Fruit fly (Drosophila melanogaster) whole organism, embryonic: ENCODE results near the gene CG32066.

ENCODE experiments used
- Adf1 ChIP-seq: fragments of 200-800 bp; sonication (Bioruptor generic); IDR thresholded peaks from 2 replicates; pipeline ENCODE4 v1.3.6; 2022; ENCODE audit warnings: missing biosample characterization, missing genetic modification characterization
- C15 ChIP-seq: fragments of 200-800 bp; sonication (Bioruptor generic); IDR thresholded peaks from 3 replicates; pipeline ENCODE4 v1.3.6; 2022; ENCODE audit warnings: missing biosample characterization, missing genetic modification characterization
- CG11456 ChIP-seq: fragments of 200-800 bp; sonication (Bioruptor generic); IDR thresholded peaks from 3 replicates; pipeline ENCODE4 v1.3.6; 2022; ENCODE audit warnings: missing biosample characterization, missing genetic modification characterization
- CG13894 ChIP-seq: fragments of 200-800 bp; sonication (Bioruptor generic); optimal IDR thresholded peaks from 3 replicates; lab custom pipeline; 2018; ENCODE audit warnings: missing biosample characterization, mild to moderate bottlenecking, missing genetic modification characterization, moderate library complexity
- CG1602 ChIP-seq: fragments of 200-800 bp; sonication (Bioruptor generic); optimal IDR thresholded peaks from 3 replicates; lab custom pipeline; 2016; ENCODE audit warnings: missing biosample characterization, missing genetic modification characterization
- CG1832 ChIP-seq: fragments of 200-800 bp; sonication (Bioruptor generic); optimal IDR thresholded peaks from 2 replicates; lab custom pipeline; 2017; ENCODE audit warnings: missing biosample characterization, mild to moderate bottlenecking, missing genetic modification characterization, inconsistent platforms
- CG2199 ChIP-seq: fragments of 200-800 bp; sonication (Bioruptor generic); IDR thresholded peaks from 3 replicates; pipeline ENCODE4 v1.3.6; 2022; ENCODE audit warnings: missing biosample characterization, missing genetic modification characterization
- CG4404 ChIP-seq: fragments of 200-800 bp; sonication (Bioruptor generic); IDR thresholded peaks from 2 replicates; pipeline ENCODE4 v1.3.6; 2022; ENCODE audit warnings: missing biosample characterization, missing genetic modification characterization
- CG6813 ChIP-seq: fragments of 200-800 bp; sonication (Bioruptor generic); optimal IDR thresholded peaks from 2 replicates; lab custom pipeline; 2017; ENCODE audit warnings: missing biosample characterization, missing genetic modification characterization, mild to moderate bottlenecking, moderate library complexity, missing genetic modification reagents
- CG8290 ChIP-seq, 3 experiments: fragments of 200-800 bp; sonication (Bioruptor generic); optimal IDR thresholded peaks; 2 replicates each; lab custom pipeline; 2016 to 2019; ENCODE audit warnings: missing biosample characterization in 3 of 3, missing genetic modification characterization in 3 of 3, mild to moderate bottlenecking in 2 of 3, moderate library complexity in 1 of 3
- CG9609 ChIP-seq: fragments of 200-800 bp; sonication (Bioruptor generic); optimal IDR thresholded peaks from 3 replicates; lab custom pipeline; 2016; ENCODE audit warnings: missing biosample characterization, missing genetic modification characterization
- Camta ChIP-seq: fragments of 200-800 bp; sonication (Bioruptor generic); optimal IDR thresholded peaks from 2 replicates; lab custom pipeline; 2016; ENCODE audit warnings: missing biosample characterization, missing genetic modification characterization
- Deaf1 ChIP-seq: fragments of 200-800 bp; optimal IDR thresholded peaks from 3 replicates; lab custom pipeline; 2019; ENCODE audit warnings: missing biosample characterization, mild to moderate bottlenecking, missing genetic modification characterization, moderate library complexity
- Dll ChIP-seq: fragments of 200-800 bp; sonication (Bioruptor generic); IDR thresholded peaks from 4 replicates; pipeline ENCODE4 v1.3.6; 2022; ENCODE audit warnings: missing biosample characterization, missing genetic modification characterization; ENCODE audit not compliant: partially characterized antibody
- E2f1 ChIP-seq: fragments of 200-800 bp; sonication (Bioruptor generic); IDR thresholded peaks from 2 replicates; pipeline ENCODE4 v1.3.6; 2022; ENCODE audit warnings: missing biosample characterization, missing genetic modification characterization
- E2f2 ChIP-seq: fragments of 200-800 bp; sonication (Bioruptor generic); IDR thresholded peaks from 2 replicates; pipeline ENCODE4 v1.3.6; 2022; ENCODE audit warnings: missing biosample characterization, missing genetic modification characterization
- HLH54F ChIP-seq: fragments of 200-800 bp; sonication (Bioruptor generic); optimal IDR thresholded peaks from 3 replicates; lab custom pipeline; 2016; ENCODE audit warnings: missing biosample characterization, missing genetic modification characterization
- HmgD ChIP-seq: fragments of 200-800 bp; sonication (Bioruptor generic); optimal IDR thresholded peaks from 3 replicates; lab custom pipeline; 2016; ENCODE audit warnings: missing biosample characterization, missing genetic modification characterization
- Hmx ChIP-seq: fragments of 200-800 bp; sonication (Bioruptor generic); optimal IDR thresholded peaks from 2 replicates; lab custom pipeline; 2016; ENCODE audit warnings: missing biosample characterization, missing genetic modification characterization
- Lhr ChIP-seq: fragments of 200-800 bp; sonication (Bioruptor generic); optimal IDR thresholded peaks from 3 replicates; lab custom pipeline; 2017; ENCODE audit warnings: mild to moderate bottlenecking, missing biosample characterization, missing genetic modification reagents, missing genetic modification characterization
- Lim3 ChIP-seq: fragments of 200-800 bp; sonication (Bioruptor generic); IDR thresholded peaks from 2 replicates; pipeline ENCODE4 v1.3.6; 2022; ENCODE audit warnings: missing biosample characterization, missing genetic modification characterization
- Nf-YC ChIP-seq: fragments of 200-800 bp; optimal IDR thresholded peaks from 3 replicates; lab custom pipeline; 2019; ENCODE audit warnings: missing biosample characterization, mild to moderate bottlenecking, missing genetic modification characterization, moderate library complexity
- Opbp ChIP-seq: fragments of 200-800 bp; sonication (Bioruptor generic); IDR thresholded peaks from 3 replicates; pipeline ENCODE4 v1.3.6; 2022; ENCODE audit warnings: missing biosample characterization, missing genetic modification characterization; ENCODE audit not compliant: partially characterized antibody
- Pdp1 ChIP-seq, 2 experiments: fragments of 200-800 bp; sonication (Bioruptor generic); optimal IDR thresholded peaks; 3 replicates each; lab custom pipeline; 2016; ENCODE audit warnings: missing biosample characterization in 2 of 2, missing genetic modification characterization in 2 of 2, mild to moderate bottlenecking in 1 of 2, moderate library complexity in 1 of 2
- Sin3A ChIP-seq: fragments of >200 bp; optimal IDR thresholded peaks from 2 replicates; lab custom pipeline; 2018
- Sry-β ChIP-seq: fragments of 200-800 bp; sonication (Bioruptor generic); optimal IDR thresholded peaks from 2 replicates; lab custom pipeline; 2018; ENCODE audit warnings: missing biosample characterization, mild to moderate bottlenecking, missing genetic modification characterization, moderate library complexity
- Trl ChIP-seq, 3 experiments: fragments of >200 bp in 2 of 3; fragments of 200-800 bp in 1 of 3; sonication (Bioruptor generic) in 1 of 3; optimal IDR thresholded peaks; 2 replicates in 1 of 3; 3 replicates in 2 of 3; lab custom pipeline; 2016 to 2017; ENCODE audit warnings: missing biosample characterization in 1 of 3, missing genetic modification characterization in 1 of 3
- Usf ChIP-seq: fragments of 200-800 bp; sonication (Bioruptor generic); optimal IDR thresholded peaks from 2 replicates; lab custom pipeline; 2017; ENCODE audit warnings: missing genotype, missing biosample characterization, missing genetic modification characterization
- abd-A ChIP-seq: fragments of 200-800 bp; sonication (Bioruptor generic); optimal IDR thresholded peaks from 3 replicates; lab custom pipeline; 2019; ENCODE audit warnings: missing biosample characterization, mild to moderate bottlenecking, missing genetic modification characterization, moderate library complexity
- cad ChIP-seq: fragments of >200 bp; optimal IDR thresholded peaks from 2 replicates; lab custom pipeline; 2017; ENCODE audit warnings: missing biosample characterization, missing genetic modification characterization
- caup ChIP-seq: fragments of 200-800 bp; sonication (Bioruptor generic); optimal IDR thresholded peaks from 3 replicates; lab custom pipeline; 2017; ENCODE audit warnings: missing biosample characterization, mild to moderate bottlenecking, missing genetic modification characterization, moderate library complexity; ENCODE audit not compliant: severe bottlenecking
- cg ChIP-seq: fragments of 200-800 bp; sonication (Bioruptor generic); optimal IDR thresholded peaks from 3 replicates; lab custom pipeline; 2019; ENCODE audit warnings: missing biosample characterization, mild to moderate bottlenecking, missing genetic modification characterization, moderate library complexity
- dati ChIP-seq: fragments of 200-800 bp; sonication (Bioruptor generic); IDR thresholded peaks from 2 replicates; pipeline ENCODE4 v1.3.6; 2022; ENCODE audit warnings: missing biosample characterization, missing genetic modification characterization
- dimm ChIP-seq: fragments of 200-800 bp; sonication (Bioruptor generic); IDR thresholded peaks from 2 replicates; pipeline ENCODE4 v1.3.6; 2022; ENCODE audit warnings: missing biosample characterization, missing genetic modification characterization
- dysf ChIP-seq: fragments of 200-800 bp; sonication (Bioruptor generic); IDR thresholded peaks from 3 replicates; pipeline ENCODE4 v1.3.6; 2022; ENCODE audit warnings: missing biosample characterization, missing genetic modification characterization
- emc ChIP-seq: fragments of 200-800 bp; sonication (Bioruptor generic); optimal IDR thresholded peaks from 2 replicates; lab custom pipeline; 2016; ENCODE audit warnings: missing biosample characterization, missing genetic modification characterization
- eyg ChIP-seq: fragments of 200-800 bp; sonication (Bioruptor generic); optimal IDR thresholded peaks from 3 replicates; lab custom pipeline; 2016; ENCODE audit warnings: missing biosample characterization, missing genetic modification characterization
- gsb ChIP-seq: fragments of 200-800 bp; sonication (Bioruptor generic); IDR thresholded peaks from 2 replicates; pipeline ENCODE4 v1.3.6; 2022; ENCODE audit warnings: missing biosample characterization, missing genetic modification characterization
- jing ChIP-seq: fragments of 200-800 bp; sonication (Bioruptor generic); optimal IDR thresholded peaks from 2 replicates; lab custom pipeline; 2018; ENCODE audit warnings: missing biosample characterization, mild to moderate bottlenecking, missing genetic modification characterization
- nmo ChIP-seq: fragments of 200-800 bp; sonication (Bioruptor generic); optimal IDR thresholded peaks from 2 replicates; lab custom pipeline; 2018; ENCODE audit warnings: missing biosample characterization, mild to moderate bottlenecking, missing genetic modification characterization, moderate library complexity
- nom ChIP-seq: fragments of 200-800 bp; sonication (Bioruptor generic); optimal IDR thresholded peaks from 2 replicates; lab custom pipeline; 2017; ENCODE audit warnings: missing biosample characterization, missing genetic modification characterization, mild to moderate bottlenecking, moderate library complexity, missing genetic modification reagents
- phol ChIP-seq: fragments of 200-800 bp; sonication (Bioruptor generic); optimal IDR thresholded peaks from 3 replicates; lab custom pipeline; 2018; ENCODE audit warnings: missing biosample characterization, mild to moderate bottlenecking, missing genetic modification characterization, moderate library complexity
- pita ChIP-seq: fragments of 200-800 bp; sonication (Bioruptor generic); optimal IDR thresholded peaks from 2 replicates; lab custom pipeline; 2017; ENCODE audit warnings: missing biosample characterization, mild to moderate bottlenecking, missing genetic modification characterization
- pros ChIP-seq: fragments of 200-800 bp; sonication (Bioruptor generic); optimal IDR thresholded peaks from 3 replicates; lab custom pipeline; 2019; ENCODE audit warnings: missing biosample characterization, mild to moderate bottlenecking, missing genetic modification characterization, moderate library complexity
- sd ChIP-seq: fragments of 200-800 bp; sonication (Bioruptor generic); optimal IDR thresholded peaks from 3 replicates; lab custom pipeline; 2018; ENCODE audit warnings: missing biosample characterization, mild to moderate bottlenecking, missing genetic modification characterization, moderate library complexity
- sens ChIP-seq: fragments of 200-800 bp; sonication (Bioruptor generic); peaks from one replicate; lab custom pipeline; 2016; ENCODE audit warnings: missing biosample characterization, missing genetic modification characterization
- seq ChIP-seq: fragments of 200-800 bp; sonication (Bioruptor generic); IDR thresholded peaks from 2 replicates; pipeline ENCODE4 v1.3.6; 2022; ENCODE audit warnings: missing biosample characterization, missing genetic modification characterization
- stwl ChIP-seq: fragments of 200-800 bp; sonication (Bioruptor generic); optimal IDR thresholded peaks from 3 replicates; lab custom pipeline; 2018; ENCODE audit warnings: missing biosample characterization, mild to moderate bottlenecking, missing genetic modification characterization, moderate library complexity
- tap ChIP-seq: fragments of 200-800 bp; optimal IDR thresholded peaks from 3 replicates; lab custom pipeline; 2019; ENCODE audit warnings: missing biosample characterization, mild to moderate bottlenecking, missing genetic modification characterization, moderate library complexity
- tin ChIP-seq: fragments of 200-800 bp; sonication (Bioruptor generic); optimal IDR thresholded peaks from 3 replicates; lab custom pipeline; 2016; ENCODE audit warnings: missing biosample characterization, missing genetic modification characterization
- vvl ChIP-seq: fragments of 200-800 bp; sonication (Bioruptor generic); IDR thresholded peaks from 2 replicates; pipeline ENCODE4 v1.3.6; 2022; ENCODE audit warnings: missing biosample characterization, missing genetic modification characterization

The CG32066 gene

DNA sequence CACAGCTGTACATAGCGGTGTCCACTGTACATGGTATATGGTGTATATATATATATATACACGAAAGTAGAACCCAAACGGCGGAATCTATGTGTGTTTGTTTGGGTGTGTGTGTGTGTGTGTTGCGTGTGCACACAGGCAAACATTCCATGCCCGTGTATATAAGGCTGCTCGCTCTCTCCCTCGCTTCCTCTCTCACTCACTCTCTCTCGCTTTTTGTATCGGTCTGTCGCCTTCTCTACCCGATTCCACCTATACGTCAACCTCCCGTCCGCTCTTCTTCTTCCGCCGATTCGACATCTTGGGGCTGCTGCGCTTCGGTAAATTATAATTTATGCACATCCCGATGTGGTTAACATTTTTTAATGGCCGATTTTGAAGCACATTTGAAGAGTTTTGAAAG lies 13.3 kb upstream of the CG32066 start (continued):
- TF ChIP-seq CG9609 (GFP tag; lab: Kevin White, UChicago) (no peak), dati (no peak), nmo (GFP tag; lab: Kevin White, UChicago) (no peak), caup (GFP tag; lab: Kevin White, UChicago) (no peak), C15 (GFP tag; lab: Robert Waterston, UW) (no peak), CG2199 (peak; percentile 42; the same call in 1 of the 3 replicates), nom (GFP tag; lab: Kevin White, UChicago) (peak; percentile 21), Deaf1 (tag; lab: Kevin White, UChicago) (peak; percentile 64), pros (GFP tag; lab: Kevin White, UChicago) (peak; percentile 16), jing (no peak), HmgD (GFP tag; lab: Kevin White, UChicago) (no peak), stwl (tag; lab: Kevin White, UChicago) (peak; percentile 2), gsb (no peak), Hmx (GFP tag; lab: Kevin White, UChicago) (no peak), Trl (optimal IDR thresholded peaks at IDR 0.05; lab: Kevin White, UChicago) (peak; percentile 79 to 85), Trl (GFP tag; optimal IDR thresholded peaks at IDR 0.05; lab: Kevin White, UChicago) (no peak), Pdp1 (GFP tag; optimal IDR thresholded peaks at IDR 0.05; lab: Kevin White, UChicago) (no peak), Camta (no peak), Nf-YC (peak; percentile 17), Opbp (GFP tag; lab: Robert Waterston, UW) (0 out of 3 replicates have a peak, but pooled peaks have one; percentile 54), Sin3A (lab: Kevin White, UChicago) (no peak), E2f2 (0 out of 2 replicates have a peak, but pooled peaks have one; percentile 16), CG1832 (GFP tag; lab: Kevin White, UChicago) (peak; percentile 75), pita (no peak), CG11456 (GFP tag; lab: Robert Waterston, UW) (no peak), CG8290 (GFP tag; optimal IDR thresholded peaks at IDR 0.05; lab: Kevin White, UChicago) (no peak), CG8290 (tag; optimal IDR thresholded peaks at IDR 0.05; lab: Kevin White, UChicago) (peak in 1 of 2 experiments; percentile 33), abd-A (tag; lab: Kevin White, UChicago) (peak; percentile 52), dysf (no peak), vvl (GFP tag; lab: Robert Waterston, UW) (peak; percentile 87), sens (peak; percentile 89), HLH54F (GFP tag; lab: Kevin White, UChicago) (no peak), CG13894 (peak; percentile 45), Lim3 (GFP tag; lab: Robert Waterston, UW) (no peak), Usf (no peak), emc (GFP tag; lab: Kevin White, UChicago) (no peak), CG6813 (peak; percentile 12), E2f1 (GFP tag; lab: Robert Waterston, UW) (no peak), tap (tag; lab: Kevin White, UChicago) (no peak), Adf1 (GFP tag; lab: Robert Waterston, UW) (peak; percentile 21; the same call in 1 of the 2 replicates), tin (GFP tag; lab: Kevin White, UChicago) (no peak), Dll (GFP tag; lab: Robert Waterston, UW) (0 out of 4 replicates have a peak, but pooled peaks have one; percentile 41), cg (GFP tag; lab: Kevin White, UChicago) (peak; percentile 94), Lhr (no peak), eyg (no peak), seq (GFP tag; lab: Robert Waterston, UW) (no peak), sd (peak; percentile 80), CG1602 (GFP tag; lab: Kevin White, UChicago) (no peak), Sry-β (GFP tag; lab: Kevin White, UChicago) (no peak), cad (GFP tag; lab: Kevin White, UChicago) (no peak), phol (tag; lab: Kevin White, UChicago) (no peak), dimm (no peak), CG4404 (no peak)
